Fruit fly (Drosophila melanogaster) whole organism, embryonic: Measurements from ENCODE around the gene CG46059.

Experiments used
- Abd-B ChIP-seq: fragments of 200-800 bp; sonication (Bioruptor generic); optimal IDR thresholded peaks from 2 replicates; lab custom pipeline; 2018; ENCODE audit warnings: missing biosample characterization, mild to moderate bottlenecking, missing genetic modification characterization, moderate library complexity
- Awh ChIP-seq: fragments of 200-800 bp; sonication (Bioruptor generic); IDR thresholded peaks from 2 replicates; pipeline ENCODE4, ENCODE4 v1.3.6; 2022; ENCODE audit warnings: missing biosample characterization, missing genetic modification characterization
- CG10147 ChIP-seq: fragments of 200-800 bp; sonication (Bioruptor generic); optimal IDR thresholded peaks from 2 replicates; lab custom pipeline; 2019; ENCODE audit warnings: missing biosample characterization, mild to moderate bottlenecking, missing genetic modification characterization, moderate library complexity
- CG11456 ChIP-seq: fragments of 200-800 bp; sonication (Bioruptor generic); IDR thresholded peaks from 3 replicates; pipeline ENCODE4 v1.3.6; 2022; ENCODE audit warnings: missing biosample characterization, missing genetic modification characterization
- CG11723 ChIP-seq: fragments of 200-800 bp; sonication (Bioruptor generic); optimal IDR thresholded peaks from 2 replicates; lab custom pipeline; 2017; ENCODE audit warnings: missing biosample characterization, mild to moderate bottlenecking, missing genetic modification characterization
- CG12391 ChIP-seq: fragments of 200-800 bp; sonication (Bioruptor generic); optimal IDR thresholded peaks from 3 replicates; lab custom pipeline; 2018; ENCODE audit warnings: missing biosample characterization, mild to moderate bottlenecking, missing genetic modification characterization, moderate library complexity
- CG12744 ChIP-seq: fragments of 200-800 bp; sonication (Bioruptor generic); optimal IDR thresholded peaks from 2 replicates; lab custom pipeline; 2016; ENCODE audit warnings: missing biosample characterization, missing genetic modification characterization
- CG12769 ChIP-seq: fragments of 200-800 bp; sonication (Bioruptor generic); optimal IDR thresholded peaks from 2 replicates; lab custom pipeline; 2019; ENCODE audit warnings: missing biosample characterization, mild to moderate bottlenecking, missing genetic modification characterization, moderate library complexity
- CG14441 ChIP-seq: fragments of 200-800 bp; sonication (Bioruptor generic); IDR thresholded peaks from 2 replicates; pipeline ENCODE4 v1.3.6; 2022; ENCODE audit warnings: missing biosample characterization, missing genetic modification characterization
- CG16779 ChIP-seq: fragments of 200-800 bp; sonication (Bioruptor generic); IDR thresholded peaks from 2 replicates; pipeline ENCODE4 v1.3.6; 2022; ENCODE audit warnings: missing biosample characterization, missing genetic modification characterization
- CG17568 ChIP-seq: fragments of 200-800 bp; sonication (Bioruptor generic); optimal IDR thresholded peaks from 2 replicates; lab custom pipeline; 2018; ENCODE audit warnings: missing biosample characterization, mild to moderate bottlenecking, missing genetic modification characterization, moderate library complexity
- CG17802 ChIP-seq: fragments of 200-800 bp; sonication (Bioruptor generic); optimal IDR thresholded peaks from 2 replicates; lab custom pipeline; 2018; ENCODE audit warnings: missing biosample characterization, mild to moderate bottlenecking, missing genetic modification characterization, moderate library complexity
- CG17912 ChIP-seq: fragments of 200-800 bp; sonication (Bioruptor generic); optimal IDR thresholded peaks from 2 replicates; lab custom pipeline; 2018; ENCODE audit warnings: missing biosample characterization, mild to moderate bottlenecking, missing genetic modification characterization
- CG2678 ChIP-seq: fragments of 200-800 bp; sonication (Bioruptor generic); optimal IDR thresholded peaks from 3 replicates; lab custom pipeline; 2019; ENCODE audit warnings: missing biosample characterization, mild to moderate bottlenecking, missing genetic modification characterization, moderate library complexity
- CG2712 ChIP-seq: fragments of 200-800 bp; optimal IDR thresholded peaks from 3 replicates; lab custom pipeline; 2019; ENCODE audit warnings: missing biosample characterization, mild to moderate bottlenecking, missing genetic modification characterization, moderate library complexity
- CG3163 ChIP-seq: fragments of 200-800 bp; sonication (Bioruptor generic); optimal IDR thresholded peaks from 3 replicates; lab custom pipeline; 2016; ENCODE audit warnings: missing biosample characterization, missing genetic modification characterization
- CG32532 ChIP-seq: fragments of 200-800 bp; sonication (Bioruptor generic); IDR thresholded peaks from 2 replicates; pipeline ENCODE4 v1.3.6; 2022; ENCODE audit warnings: missing biosample characterization, missing genetic modification characterization
- CG33213 ChIP-seq: fragments of 200-800 bp; sonication (Bioruptor generic); optimal IDR thresholded peaks from 3 replicates; lab custom pipeline; 2016; ENCODE audit warnings: missing biosample characterization, missing genetic modification characterization
- CG3407 ChIP-seq: fragments of 200-800 bp; sonication (Bioruptor generic); optimal IDR thresholded peaks from 2 replicates; lab custom pipeline; 2018; ENCODE audit warnings: missing biosample characterization, mild to moderate bottlenecking, missing genetic modification characterization
- CG4424 ChIP-seq: fragments of 200-800 bp; sonication (Bioruptor generic); optimal IDR thresholded peaks from 3 replicates; lab custom pipeline; 2016; ENCODE audit warnings: missing biosample characterization, missing genetic modification characterization
- CG7987 ChIP-seq: fragments of 200-800 bp; sonication (Bioruptor generic); optimal IDR thresholded peaks from 2 replicates; lab custom pipeline; 2018; ENCODE audit warnings: missing biosample characterization, mild to moderate bottlenecking, missing genetic modification characterization, moderate library complexity
- CG8281 ChIP-seq: fragments of 200-800 bp; sonication (Bioruptor generic); optimal IDR thresholded peaks from 2 replicates; lab custom pipeline; 2018; ENCODE audit warnings: missing biosample characterization, mild to moderate bottlenecking, missing genetic modification characterization, moderate library complexity
- CG8359 ChIP-seq: fragments of 200-800 bp; sonication (Bioruptor generic); optimal IDR thresholded peaks from 2 replicates; lab custom pipeline; 2017; ENCODE audit warnings: missing biosample characterization, mild to moderate bottlenecking, missing genetic modification characterization, borderline replicate concordance
- CHES-1-like ChIP-seq: fragments of 200-800 bp; sonication (Bioruptor generic); optimal IDR thresholded peaks from 2 replicates; lab custom pipeline; 2016; ENCODE audit warnings: missing biosample characterization, missing genetic modification characterization
- Mad ChIP-seq: fragments of 200-800 bp; sonication (Bioruptor generic); optimal IDR thresholded peaks from 2 replicates; lab custom pipeline; 2016; ENCODE audit warnings: missing biosample characterization, missing genetic modification characterization
- NC2β ChIP-seq: fragments of 200-800 bp; sonication (Bioruptor generic); optimal IDR thresholded peaks from 2 replicates; lab custom pipeline; 2016; ENCODE audit warnings: missing biosample characterization, missing genetic modification characterization
- Nf-YC ChIP-seq: fragments of 200-800 bp; optimal IDR thresholded peaks from 3 replicates; lab custom pipeline; 2019; ENCODE audit warnings: missing biosample characterization, mild to moderate bottlenecking, missing genetic modification characterization, moderate library complexity
- NfI ChIP-seq: fragments of 200-800 bp; sonication (Bioruptor generic); optimal IDR thresholded peaks from 3 replicates; lab custom pipeline; 2018; ENCODE audit warnings: missing biosample characterization, mild to moderate bottlenecking, missing genetic modification characterization, moderate library complexity
- Sry-δ ChIP-seq: fragments of 200-800 bp; sonication (Bioruptor generic); optimal IDR thresholded peaks from 2 replicates; lab custom pipeline; 2016; ENCODE audit warnings: missing biosample characterization, missing genetic modification characterization
- Vsx1 ChIP-seq: fragments of 200-800 bp; sonication (Bioruptor generic); optimal IDR thresholded peaks from 2 replicates; lab custom pipeline; 2017; ENCODE audit warnings: missing biosample characterization, mild to moderate bottlenecking, missing genetic modification characterization, missing genetic modification reagents
- chif ChIP-seq, 2 experiments: fragments of 200-800 bp; sonication (Bioruptor generic); optimal IDR thresholded peaks; 3 replicates each; lab custom pipeline; 2016; ENCODE audit warnings: missing biosample characterization in 2 of 2, missing genetic modification characterization in 2 of 2
- chm ChIP-seq: fragments of 200-800 bp; sonication (Bioruptor generic); IDR thresholded peaks from 2 replicates; pipeline ENCODE4 v1.3.6; 2022; ENCODE audit warnings: missing biosample characterization, missing genetic modification characterization
- corto ChIP-seq: fragments of 200-800 bp; sonication (Bioruptor generic); optimal IDR thresholded peaks from 2 replicates; lab custom pipeline; 2016; ENCODE audit warnings: missing biosample characterization, mild to moderate bottlenecking, missing genetic modification characterization, moderate library complexity
- crc ChIP-seq: fragments of 200-800 bp; sonication (Bioruptor generic); optimal IDR thresholded peaks from 2 replicates; lab custom pipeline; 2016; ENCODE audit warnings: missing biosample characterization, missing genetic modification characterization
- croc ChIP-seq: fragments of 200-800 bp; sonication (Bioruptor generic); conservative IDR thresholded peaks from 3 replicates; pipeline ENCODE4 v1.3.6; 2022; ENCODE audit warnings: missing biosample characterization, missing genetic modification characterization
- da ChIP-seq: fragments of 200-800 bp; sonication (Bioruptor generic); optimal IDR thresholded peaks from 2 replicates; lab custom pipeline; 2016; ENCODE audit warnings: missing biosample characterization, missing genetic modification characterization
- exex ChIP-seq: fragments of 200-800 bp; sonication (Bioruptor generic); optimal IDR thresholded peaks from 4 replicates; lab custom pipeline; 2018; ENCODE audit warnings: missing biosample characterization, mild to moderate bottlenecking, missing genetic modification characterization, moderate library complexity
- inv ChIP-seq: fragments of 200-800 bp; sonication (Bioruptor generic); IDR thresholded peaks from 2 replicates; pipeline ENCODE4 v1.3.6; 2022; ENCODE audit warnings: missing biosample characterization, missing genetic modification characterization; ENCODE audit not compliant: partially characterized antibody
- jumu ChIP-seq: fragments of 200-800 bp; sonication (Bioruptor generic); optimal IDR thresholded peaks from 3 replicates; lab custom pipeline; 2016; ENCODE audit warnings: missing biosample characterization, missing genetic modification characterization
- onecut ChIP-seq: fragments of 200-800 bp; sonication (Bioruptor generic); IDR thresholded peaks from 2 replicates; pipeline ENCODE4 v1.3.6; 2022; ENCODE audit warnings: missing biosample characterization, missing genetic modification characterization
- otp ChIP-seq: fragments of 200-800 bp; sonication (Bioruptor generic); IDR thresholded peaks from 3 replicates; pipeline ENCODE4, ENCODE4 v1.3.6; 2022; ENCODE audit warnings: missing biosample characterization, missing genetic modification characterization
- pb ChIP-seq: fragments of 200-800 bp; sonication (Bioruptor generic); optimal IDR thresholded peaks from 3 replicates; lab custom pipeline; 2016; ENCODE audit warnings: missing biosample characterization, missing genetic modification characterization
- pfk ChIP-seq: fragments of 200-800 bp; sonication (Bioruptor generic); optimal IDR thresholded peaks from 2 replicates; lab custom pipeline; 2018; ENCODE audit warnings: missing biosample characterization, mild to moderate bottlenecking, missing genetic modification characterization, moderate library complexity
- pita ChIP-seq: fragments of 200-800 bp; sonication (Bioruptor generic); optimal IDR thresholded peaks from 2 replicates; lab custom pipeline; 2017; ENCODE audit warnings: missing biosample characterization, mild to moderate bottlenecking, missing genetic modification characterization
- sug ChIP-seq: fragments of 200-800 bp; optimal IDR thresholded peaks from 2 replicates; lab custom pipeline; 2019; ENCODE audit warnings: missing biosample characterization, mild to moderate bottlenecking, missing genetic modification characterization, moderate library complexity
- toy ChIP-seq: fragments of 200-800 bp; sonication (Bioruptor generic); IDR thresholded peaks from 2 replicates; pipeline ENCODE4 v1.3.6; 2022; ENCODE audit warnings: missing biosample characterization, missing genetic modification characterization
- unpg ChIP-seq: fragments of 200-800 bp; sonication (Bioruptor generic); optimal IDR thresholded peaks from 3 replicates; lab custom pipeline; 2018; ENCODE audit warnings: missing biosample characterization, mild to moderate bottlenecking, missing genetic modification characterization, moderate library complexity
- vvl ChIP-seq: fragments of 200-800 bp; sonication (Bioruptor generic); IDR thresholded peaks from 2 replicates; pipeline ENCODE4 v1.3.6; 2022; ENCODE audit warnings: missing biosample characterization, missing genetic modification characterization
- z ChIP-seq: fragments of 200-800 bp; sonication (Bioruptor generic); IDR thresholded peaks from 3 replicates; pipeline ENCODE4 v1.3.6; 2022; ENCODE audit warnings: missing biosample characterization, missing genetic modification characterization

CG46059 gene

dm6 chr2L:19141435-19142126, 42.0 kb downstream of the CG46059 start (continued):
- TF ChIP-seq CG17802 (tag; lab: Kevin White, UChicago) (peak; percentile 35), CG17568 (peak; percentile 43), CG3163 (GFP tag; lab: Kevin White, UChicago) (peak; percentile 39), CG12744 (GFP tag; lab: Kevin White, UChicago) (peak; percentile 56), vvl (GFP tag; lab: Robert Waterston, UW) (peak; percentile 7; the same call in 1 of the 2 replicates), da (GFP tag; lab: Kevin White, UChicago) (no peak), Sry-δ (GFP tag; lab: Kevin White, UChicago) (peak; percentile 19), Mad (GFP tag; lab: Kevin White, UChicago) (peak; percentile 64), sug (tag; lab: Kevin White, UChicago) (peak; percentile 67), onecut (GFP tag; lab: Robert Waterston, UW) (no peak; the same call in 1 of the 2 replicates), CG12391 (tag; lab: Kevin White, UChicago) (peak; percentile 78), CG33213 (GFP tag; lab: Kevin White, UChicago) (peak; percentile 53), pb (GFP tag; lab: Kevin White, UChicago) (peak; percentile 42), corto (GFP tag; lab: Kevin White, UChicago) (no peak), chif (GFP tag; optimal IDR thresholded peaks at IDR 0.05; lab: Kevin White, UChicago) (peak; percentile 61 to 65), Vsx1 (GFP tag; lab: Kevin White, UChicago) (peak; percentile 64), exex (tag; lab: Kevin White, UChicago) (peak; percentile 31), CG8359 (GFP tag; lab: Kevin White, UChicago) (peak; percentile 52), otp (0 out of 3 replicates have a peak, but pooled peaks have one; percentile 9), CG16779 (GFP tag; lab: Robert Waterston, UW) (no peak), CHES-1-like (GFP tag; lab: Kevin White, UChicago) (peak; percentile 49), toy (GFP tag; lab: Robert Waterston, UW) (no peak), CG8281 (no peak), Abd-B (GFP tag; lab: Kevin White, UChicago) (peak; percentile 25), CG7987 (peak; percentile 45), CG11723 (peak; percentile 53), Nf-YC (tag; lab: Kevin White, UChicago) (peak; percentile 18), unpg (GFP tag; lab: Kevin White, UChicago) (peak; percentile 71), CG11456 (GFP tag; lab: Robert Waterston, UW) (no peak), CG10147 (GFP tag; lab: Kevin White, UChicago) (peak; percentile 80), NfI (GFP tag; lab: Kevin White, UChicago) (peak; percentile 70), NC2β (GFP tag; lab: Kevin White, UChicago) (peak; percentile 49), z (GFP tag; lab: Robert Waterston, UW) (no peak), CG12769 (tag; lab: Kevin White, UChicago) (peak; percentile 49), Awh (GFP tag; lab: Robert Waterston, UW) (no peak), CG14441 (GFP tag; lab: Robert Waterston, UW) (peak; percentile 35; the same call in 1 of the 2 replicates), CG2712 (tag; lab: Kevin White, UChicago) (peak; percentile 81), croc (GFP tag; lab: Robert Waterston, UW) (peak; percentile 42; the same call in 2 of the 3 replicates), CG4424 (GFP tag; lab: Kevin White, UChicago) (peak; percentile 74), inv (no peak), chm (GFP tag; lab: Robert Waterston, UW) (no peak), CG17912 (GFP tag; lab: Kevin White, UChicago) (no peak), jumu (GFP tag; lab: Kevin White, UChicago) (peak; percentile 44), CG32532 (GFP tag; lab: Robert Waterston, UW) (peak; percentile 67), CG2678 (tag; lab: Kevin White, UChicago) (peak; percentile 89), pita (no peak), pfk (GFP tag; lab: Kevin White, UChicago) (no peak), crc (peak; percentile 47), CG3407 (GFP tag; lab: Kevin White, UChicago) (peak; percentile 54)
